Fruit fly (Drosophila melanogaster): ENCODE measurements around the gene AhcyL2.

AhcyL2 gene

DNA sequence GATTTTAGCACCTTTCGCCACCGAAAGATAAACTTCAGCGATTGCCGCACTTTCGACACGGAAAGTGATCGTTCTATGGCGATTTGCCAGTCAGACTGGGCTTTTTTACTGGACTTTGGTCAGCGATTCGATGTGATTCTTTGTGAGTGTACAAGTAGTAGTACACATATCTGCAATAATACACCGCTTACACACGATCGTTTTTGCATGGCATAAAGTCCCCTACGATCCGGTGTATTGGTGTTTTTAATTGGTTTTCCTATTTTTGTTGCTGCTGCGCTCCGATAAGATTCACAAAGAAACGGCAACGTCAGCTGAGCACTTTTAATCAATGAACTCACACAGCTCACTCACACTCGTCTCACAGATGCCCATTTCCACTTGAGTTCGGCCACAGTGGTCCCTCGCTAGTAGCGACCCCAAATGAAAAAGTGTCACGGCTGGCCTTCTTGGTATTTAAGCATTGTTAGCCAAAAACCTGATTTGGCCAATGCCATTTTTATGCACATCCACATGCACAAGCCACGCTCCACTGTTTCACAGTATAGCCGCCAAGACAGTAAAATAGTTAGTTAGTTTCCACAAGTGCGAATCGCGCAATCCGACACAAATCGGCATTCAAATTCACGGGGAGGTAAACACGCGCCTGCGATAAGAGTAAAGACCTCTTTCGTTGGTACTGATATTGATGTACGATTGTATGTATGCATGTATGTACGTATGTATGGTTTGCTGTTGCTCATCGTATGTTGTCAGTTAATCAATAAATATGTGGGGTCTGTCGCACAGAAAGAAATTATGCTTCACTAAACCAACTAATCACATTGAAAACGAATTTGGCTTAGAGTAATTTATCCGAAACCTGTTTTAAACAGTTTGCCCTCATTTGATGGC is 4.5 kb upstream of the AhcyL2 start (continued):
- TF ChIP-seq CG10979 (tag; optimal IDR thresholded peaks at IDR 0.05) (peak; percentile 57), CG31441 (GFP tag; IDR thresholded peaks at IDR 0.05) (peak; percentile 79), org-1 (GFP tag; optimal IDR thresholded peaks at IDR 0.05) (peak; percentile 95), lmd (GFP tag; IDR thresholded peaks at IDR 0.05) (peak; percentile 97), maf-S (GFP tag; optimal IDR thresholded peaks at IDR 0.05) (peak; percentile 94), slp2 (GFP tag; optimal IDR thresholded peaks at IDR 0.05) (peak; percentile 90), Hand (GFP tag; optimal IDR thresholded peaks at IDR 0.05) (peak; percentile 95), vvl (GFP tag; IDR thresholded peaks at IDR 0.05) (peak; percentile 97), gro (GFP tag; optimal IDR thresholded peaks at IDR 0.05) (peak; percentile 96), bowl (GFP tag; IDR thresholded peaks at IDR 0.05) (peak; percentile 93), Doc3 (GFP tag; IDR thresholded peaks at IDR 0.05; ENCODE audit: partially characterized antibody) (no peak), cas (GFP tag; IDR thresholded peaks at IDR 0.05) (peak; percentile 92), sqz (GFP tag; optimal IDR thresholded peaks at IDR 0.05) (peak; percentile 43), CG5953 (GFP tag; IDR thresholded peaks at IDR 0.05) (peak; percentile 92), hth (optimal IDR thresholded peaks at IDR 0.05) (no peak), salm (tag; optimal IDR thresholded peaks at IDR 0.05) (peak; percentile 68), zfh1 (GFP tag; IDR thresholded peaks at IDR 0.05) (peak; percentile 94), Hmx (GFP tag; optimal IDR thresholded peaks at IDR 0.05) (peak; percentile 77), CG15514 (GFP tag; optimal IDR thresholded peaks at IDR 0.05) (peak; percentile 92), Neu2 (GFP tag; optimal IDR thresholded peaks at IDR 0.05; ENCODE audit: borderline replicate concordance) (peak; percentile 48), dmrt11E (tag; optimal IDR thresholded peaks at IDR 0.05) (peak; percentile 35), fru (optimal IDR thresholded peaks at IDR 0.05) (no peak), gfzf (GFP tag; optimal IDR thresholded peaks at IDR 0.05) (peak; percentile 11), CG15601 (tag; optimal IDR thresholded peaks at IDR 0.05) (peak; percentile 42), cwo (GFP tag; optimal IDR thresholded peaks at IDR 0.05) (peak; percentile 97), Ravus (GFP tag; IDR thresholded peaks at IDR 0.05) (peak; percentile 83), CG3726 (GFP tag; IDR thresholded peaks at IDR 0.05) (peak; percentile 86), h (optimal IDR thresholded peaks at IDR 0.05) (no peak), CG7372 (GFP tag; IDR thresholded peaks at IDR 0.05) (peak; percentile 96), lola (GFP tag; optimal IDR thresholded peaks at IDR 0.05) (peak in 1 of 3 experiments; percentile 35), PHDP (tag; optimal IDR thresholded peaks at IDR 0.05) (peak; percentile 91), gsb (GFP tag; IDR thresholded peaks at IDR 0.05) (peak; percentile 95), oc (tag; optimal IDR thresholded peaks at IDR 0.05) (peak; percentile 81), CG17802 (tag; optimal IDR thresholded peaks at IDR 0.05) (peak; percentile 54), cato (GFP tag; optimal IDR thresholded peaks at IDR 0.05; ENCODE audit: borderline replicate concordance) (peak; percentile 57), CG2889 (GFP tag; IDR thresholded peaks at IDR 0.05) (peak; percentile 97), CG9817 (tag; optimal IDR thresholded peaks at IDR 0.05) (peak; percentile 96), Atf3 (GFP tag; optimal IDR thresholded peaks at IDR 0.05) (peak; percentile 87), CkIIα-i1 (GFP tag; IDR thresholded peaks at IDR 0.05) (peak; percentile 87), CG7987 (GFP tag; optimal IDR thresholded peaks at IDR 0.05) (peak; percentile 94), tio (GFP tag; optimal IDR thresholded peaks at IDR 0.05) (peak; percentile 82), CG8281 (tag; optimal IDR thresholded peaks at IDR 0.05) (peak; percentile 92), CG16815 (GFP tag; optimal IDR thresholded peaks at IDR 0.05) (peak; percentile 91), p53 (GFP tag; optimal IDR thresholded peaks at IDR 0.05) (peak; percentile 83), Ets65A (GFP tag) (peak; percentile 99), E2f2 (GFP tag; IDR thresholded peaks at IDR 0.05) (peak; percentile 80), run (tag; optimal IDR thresholded peaks at IDR 0.05) (peak; percentile 63), esg (GFP tag; conservative IDR thresholded peaks at IDR 0.05) (peak; percentile 97), Mad (GFP tag; optimal IDR thresholded peaks at IDR 0.05) (peak; percentile 91), repo (GFP tag; optimal IDR thresholded peaks at IDR 0.05) (peak; percentile 87)

Measured in whole organism, embryonic.